Worm (Caenorhabditis elegans): Measurements from ENCODE around the gene sdf-9.

DNA sequence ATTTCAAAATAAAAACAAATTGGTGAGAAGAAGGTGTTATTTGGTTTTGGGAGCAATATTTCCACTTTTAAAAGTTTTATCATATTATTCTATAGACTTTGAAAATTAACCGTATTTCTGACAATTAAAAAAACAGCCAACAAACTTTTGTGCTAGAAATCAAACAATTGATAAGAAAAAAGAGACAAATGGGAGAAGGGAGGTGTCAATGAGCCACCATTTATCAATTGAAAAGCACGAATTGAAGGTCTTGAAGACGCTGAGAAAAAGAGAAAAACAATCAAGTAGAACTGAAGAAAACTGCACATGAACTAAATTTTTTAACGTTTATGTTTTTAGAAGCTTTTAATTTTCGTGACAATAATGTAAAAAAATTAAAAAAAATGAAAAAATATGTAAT lies 27.2 kb upstream of the sdf-9 start:
- no peak for TF ChIP-seq nhr-12 (tag; optimal IDR thresholded peaks at IDR 0.05)
- no peak for TF ChIP-seq nhr-76 (tag; optimal IDR thresholded peaks at IDR 0.05)
- no peak for TF ChIP-seq snpc-4 (tag; optimal IDR thresholded peaks at IDR 0.05)
- TF ChIP-seq lsy-2 (tag; optimal IDR thresholded peaks at IDR 0.05): no peak
- no peak for TF ChIP-seq unc-39 (tag; optimal IDR thresholded peaks at IDR 0.05)
- no peak for TF ChIP-seq nhr-237 (tag; optimal IDR thresholded peaks at IDR 0.05)

Measured in whole organism, mixed stage, embryonic.